Fruit fly (Drosophila melanogaster) whole organism, embryonic: ENCODE data around the gene CG10663.

Experiments used
- CG10209 ChIP-seq: fragments of 200-800 bp; sonication (Bioruptor generic); optimal IDR thresholded peaks from 3 replicates; lab custom pipeline; 2017; ENCODE audit warnings: missing biosample characterization, mild to moderate bottlenecking, missing genetic modification characterization, missing genetic modification reagents
- CG10654 ChIP-seq: fragments of 200-800 bp; sonication (Bioruptor generic); optimal IDR thresholded peaks from 2 replicates; lab custom pipeline; 2016; ENCODE audit warnings: missing biosample characterization, missing genetic modification characterization
- CG11093 ChIP-seq: fragments of 200-800 bp; sonication (Bioruptor generic); IDR thresholded peaks from 3 replicates; pipeline ENCODE4 v1.3.6; 2022; ENCODE audit warnings: missing biosample characterization, missing genetic modification characterization
- CG11560 ChIP-seq: fragments of 200-800 bp; sonication (Bioruptor generic); IDR thresholded peaks from 3 replicates; pipeline ENCODE4 v1.3.6; 2022; ENCODE audit warnings: missing biosample characterization, missing genetic modification characterization
- CG12299 ChIP-seq: fragments of 200-800 bp; sonication (Bioruptor generic); optimal IDR thresholded peaks from 2 replicates; lab custom pipeline; 2018; ENCODE audit warnings: missing biosample characterization, mild to moderate bottlenecking, missing genetic modification characterization
- CG14710 ChIP-seq: fragments of 200-800 bp; sonication (Bioruptor generic); optimal IDR thresholded peaks from 3 replicates; lab custom pipeline; 2019; ENCODE audit warnings: missing biosample characterization, mild to moderate bottlenecking, missing genetic modification characterization, moderate library complexity
- CG1529 ChIP-seq: fragments of 200-800 bp; sonication (Bioruptor generic); optimal IDR thresholded peaks from 3 replicates; lab custom pipeline; 2018; ENCODE audit warnings: missing biosample characterization, missing genetic modification characterization
- CG2875 ChIP-seq: fragments of 200-800 bp; sonication (Bioruptor generic); optimal IDR thresholded peaks from 2 replicates; lab custom pipeline; 2017; ENCODE audit warnings: missing biosample characterization, mild to moderate bottlenecking, missing genetic modification characterization, missing genetic modification reagents
- CG30020 ChIP-seq: fragments of 200-800 bp; optimal IDR thresholded peaks from 2 replicates; lab custom pipeline; 2019; ENCODE audit warnings: missing biosample characterization, mild to moderate bottlenecking, missing genetic modification characterization, moderate library complexity
- CG30403 ChIP-seq: fragments of 200-800 bp; sonication (Bioruptor generic); optimal IDR thresholded peaks from 3 replicates; lab custom pipeline; 2016; ENCODE audit warnings: missing biosample characterization, missing genetic modification characterization
- CG31365 ChIP-seq: fragments of 200-800 bp; sonication (Bioruptor generic); optimal IDR thresholded peaks from 2 replicates; lab custom pipeline; 2018; ENCODE audit warnings: missing biosample characterization, mild to moderate bottlenecking, missing genetic modification characterization
- CG3838 ChIP-seq: fragments of 200-800 bp; sonication (Bioruptor generic); optimal IDR thresholded peaks from 3 replicates; lab custom pipeline; 2016; ENCODE audit warnings: missing biosample characterization, missing genetic modification characterization
- CG3847 ChIP-seq: fragments of 200-800 bp; sonication (Bioruptor generic); IDR thresholded peaks from 2 replicates; pipeline ENCODE4 v1.3.6; 2022; ENCODE audit warnings: missing biosample characterization, missing genetic modification characterization
- CG4360 ChIP-seq: fragments of 200-800 bp; sonication (Bioruptor generic); IDR thresholded peaks from 2 replicates; pipeline ENCODE4 v1.3.6; 2022; ENCODE audit warnings: missing biosample characterization, missing genetic modification characterization
- CG43689 ChIP-seq: fragments of 200-800 bp; sonication (Bioruptor generic); IDR thresholded peaks from 2 replicates; pipeline ENCODE4 v1.3.6; 2022; ENCODE audit warnings: missing biosample characterization, missing genetic modification characterization
- CG7786 ChIP-seq: fragments of 200-800 bp; sonication (Bioruptor generic); optimal IDR thresholded peaks from 2 replicates; lab custom pipeline; 2016; ENCODE audit warnings: missing biosample characterization, missing genetic modification characterization
- CG8944 ChIP-seq: fragments of 200-800 bp; sonication (Bioruptor generic); optimal IDR thresholded peaks from 3 replicates; lab custom pipeline; 2016; ENCODE audit warnings: missing biosample characterization, missing genetic modification characterization
- CG9727 ChIP-seq: fragments of 200-800 bp; sonication (Bioruptor generic); optimal IDR thresholded peaks from 3 replicates; lab custom pipeline; 2017; ENCODE audit warnings: missing biosample characterization, mild to moderate bottlenecking, missing genetic modification characterization
- CG9817 ChIP-seq: fragments of 200-800 bp; sonication (Bioruptor generic); optimal IDR thresholded peaks from 2 replicates; lab custom pipeline; 2018; ENCODE audit warnings: missing biosample characterization, mild to moderate bottlenecking, missing genetic modification characterization, moderate library complexity
- Camta ChIP-seq: fragments of 200-800 bp; sonication (Bioruptor generic); optimal IDR thresholded peaks from 2 replicates; lab custom pipeline; 2016; ENCODE audit warnings: missing biosample characterization, missing genetic modification characterization
- Drgx ChIP-seq: fragments of 200-800 bp; sonication (Bioruptor generic); IDR thresholded peaks from 2 replicates; pipeline ENCODE4 v1.3.6; 2022; ENCODE audit warnings: missing biosample characterization, missing genetic modification characterization
- Eip74EF ChIP-seq, 2 experiments: fragments of 200-800 bp in 1 of 2; fragments of >200 bp in 1 of 2; sonication (Bioruptor generic) in 1 of 2; optimal IDR thresholded peaks; 2 replicates each; lab custom pipeline; 2017 to 2019; ENCODE audit warnings: missing biosample characterization in 2 of 2, missing genetic modification characterization in 2 of 2, mild to moderate bottlenecking in 1 of 2, moderate library complexity in 1 of 2
- Hey ChIP-seq: fragments of 200-800 bp; sonication (Bioruptor generic); optimal IDR thresholded peaks from 3 replicates; lab custom pipeline; 2018; ENCODE audit warnings: missing biosample characterization, mild to moderate bottlenecking, missing genetic modification characterization
- Hr39 ChIP-seq: fragments of >200 bp; optimal IDR thresholded peaks from 2 replicates; lab custom pipeline; 2017
- Lpt ChIP-seq: fragments of >200 bp; optimal IDR thresholded peaks from 2 replicates; lab custom pipeline; 2018; ENCODE audit warnings: missing biosample characterization, missing genetic modification characterization
- Max ChIP-seq: fragments of 200-800 bp; sonication (Bioruptor generic); optimal IDR thresholded peaks from 2 replicates; lab custom pipeline; 2016; ENCODE audit warnings: missing biosample characterization, mild to moderate bottlenecking, missing genetic modification characterization
- Mrtf ChIP-seq: fragments of 200-800 bp; sonication (Bioruptor generic); IDR thresholded peaks from 3 replicates; pipeline ENCODE4 v1.3.6; 2022; ENCODE audit warnings: missing biosample characterization, missing genetic modification characterization
- NK7.1 ChIP-seq: fragments of 200-800 bp; sonication (Bioruptor generic); optimal IDR thresholded peaks from 3 replicates; lab custom pipeline; 2016; ENCODE audit warnings: missing biosample characterization, missing genetic modification characterization
- Nf-YC ChIP-seq: fragments of 200-800 bp; optimal IDR thresholded peaks from 3 replicates; lab custom pipeline; 2019; ENCODE audit warnings: missing biosample characterization, mild to moderate bottlenecking, missing genetic modification characterization, moderate library complexity
- Xbp1 ChIP-seq: fragments of 200-800 bp; sonication (Bioruptor generic); optimal IDR thresholded peaks from 3 replicates; lab custom pipeline; 2016; ENCODE audit warnings: missing biosample characterization, mild to moderate bottlenecking, missing genetic modification characterization
- al ChIP-seq: fragments of 200-800 bp; sonication (Bioruptor generic); IDR thresholded peaks from 2 replicates; pipeline ENCODE4 v1.3.6; 2022; ENCODE audit warnings: missing biosample characterization, missing genetic modification characterization
- ara ChIP-seq: fragments of 200-800 bp; sonication (Bioruptor generic); IDR thresholded peaks from 2 replicates; pipeline ENCODE4 v1.3.6; 2022; ENCODE audit warnings: missing biosample characterization, missing genetic modification characterization
- az2 ChIP-seq: fragments of 200-800 bp; sonication (Bioruptor generic); optimal IDR thresholded peaks from 3 replicates; lab custom pipeline; 2016; ENCODE audit warnings: missing biosample characterization, missing genetic modification characterization
- cg ChIP-seq: fragments of 200-800 bp; sonication (Bioruptor generic); optimal IDR thresholded peaks from 3 replicates; lab custom pipeline; 2019; ENCODE audit warnings: missing biosample characterization, mild to moderate bottlenecking, missing genetic modification characterization, moderate library complexity
- crc ChIP-seq: fragments of 200-800 bp; sonication (Bioruptor generic); optimal IDR thresholded peaks from 2 replicates; lab custom pipeline; 2016; ENCODE audit warnings: missing biosample characterization, missing genetic modification characterization
- croc ChIP-seq: fragments of 200-800 bp; sonication (Bioruptor generic); conservative IDR thresholded peaks from 3 replicates; pipeline ENCODE4 v1.3.6; 2022; ENCODE audit warnings: missing biosample characterization, missing genetic modification characterization
- dmrt11E ChIP-seq: fragments of 200-800 bp; sonication (Bioruptor generic); optimal IDR thresholded peaks from 3 replicates; lab custom pipeline; 2018; ENCODE audit warnings: missing biosample characterization, mild to moderate bottlenecking, missing genetic modification characterization, moderate library complexity
- ewg ChIP-seq: fragments of 200-800 bp; sonication (Bioruptor generic); optimal IDR thresholded peaks from 3 replicates; lab custom pipeline; 2017; ENCODE audit warnings: mild to moderate bottlenecking, missing biosample characterization, missing genetic modification reagents, missing genetic modification characterization
- fu2 ChIP-seq: fragments of 200-800 bp; sonication (Bioruptor generic); optimal IDR thresholded peaks from 2 replicates; lab custom pipeline; 2016; ENCODE audit warnings: missing biosample characterization, missing genetic modification characterization
- gcm2 ChIP-seq: fragments of 200-800 bp; sonication (Bioruptor generic); optimal IDR thresholded peaks from 2 replicates; lab custom pipeline; 2016; ENCODE audit warnings: missing biosample characterization, missing genetic modification characterization
- grn ChIP-seq: fragments of 200-800 bp; sonication (Bioruptor generic); optimal IDR thresholded peaks from 3 replicates; lab custom pipeline; 2017; ENCODE audit warnings: missing biosample characterization, missing genetic modification characterization
- hbn ChIP-seq: fragments of 200-800 bp; sonication (Bioruptor generic); IDR thresholded peaks from 2 replicates; pipeline ENCODE4 v1.3.6; 2022; ENCODE audit warnings: missing biosample characterization, missing genetic modification characterization; ENCODE audit not compliant: partially characterized antibody
- kni ChIP-seq: fragments of 200-800 bp; sonication (Bioruptor generic); optimal IDR thresholded peaks from 3 replicates; lab custom pipeline; 2017; ENCODE audit warnings: mild to moderate bottlenecking, missing biosample characterization, missing genetic modification reagents, missing genetic modification characterization
- maf-S ChIP-seq: fragments of 200-800 bp; sonication (Bioruptor generic); optimal IDR thresholded peaks from 2 replicates; lab custom pipeline; 2016; ENCODE audit warnings: missing biosample characterization, missing genetic modification characterization
- sima ChIP-seq: fragments of 200-800 bp; sonication (Bioruptor generic); optimal IDR thresholded peaks from 2 replicates; lab custom pipeline; 2016; ENCODE audit warnings: missing biosample characterization, missing genetic modification characterization
- sug ChIP-seq: fragments of 200-800 bp; optimal IDR thresholded peaks from 2 replicates; lab custom pipeline; 2019; ENCODE audit warnings: missing biosample characterization, mild to moderate bottlenecking, missing genetic modification characterization, moderate library complexity
- tll ChIP-seq, 2 experiments: fragments of 200-800 bp in 1 of 2; fragments of >200 bp in 1 of 2; sonication (Bioruptor generic) in 1 of 2; optimal IDR thresholded peaks; 2 replicates each; lab custom pipeline; 2017 to 2019; ENCODE audit warnings: missing biosample characterization in 2 of 2, missing genetic modification characterization in 2 of 2, mild to moderate bottlenecking in 1 of 2, moderate library complexity in 1 of 2
- toy ChIP-seq: fragments of 200-800 bp; sonication (Bioruptor generic); IDR thresholded peaks from 2 replicates; pipeline ENCODE4 v1.3.6; 2022; ENCODE audit warnings: missing biosample characterization, missing genetic modification characterization
- ttk ChIP-seq: fragments of 200-800 bp; sonication (Bioruptor generic); IDR thresholded peaks from 2 replicates; pipeline ENCODE4 v2.1.2; 2022; ENCODE audit warnings: missing biosample characterization, missing genetic modification characterization
- wdn ChIP-seq: fragments of 200-800 bp; sonication (Bioruptor generic); IDR thresholded peaks from 2 replicates; pipeline ENCODE4 v1.3.6; 2022; ENCODE audit warnings: missing biosample characterization, missing genetic modification characterization

The CG10663 gene

dm6 chr3L:12456916-12457662 lies 27.7 kb downstream of the CG10663 start (continued):
- no peak for TF ChIP-seq gcm2 (GFP tag; lab: Kevin White, UChicago)
- TF ChIP-seq Xbp1 = peak; percentile 79
- peak; percentile 8 for TF ChIP-seq maf-S (GFP tag; lab: Kevin White, UChicago)
- no peak for TF ChIP-seq sima (GFP tag; lab: Kevin White, UChicago)
- no peak for TF ChIP-seq CG31365 (tag; lab: Kevin White, UChicago)
- TF ChIP-seq CG3838 (GFP tag; lab: Kevin White, UChicago) = peak; percentile 49
- peak; percentile 39 for TF ChIP-seq CG10654
- TF ChIP-seq al (GFP tag; lab: Robert Waterston, UW) = peak; percentile 38; the same call in 1 of the 2 replicates
- no peak for TF ChIP-seq wdn (GFP tag; lab: Robert Waterston, UW)
- no peak for TF ChIP-seq CG11560
- TF ChIP-seq CG1529 (GFP tag; lab: Kevin White, UChicago) = peak; percentile 77
- TF ChIP-seq crc (GFP tag; lab: Kevin White, UChicago) = no peak
- peak in 1 of 2 experiments; percentile 87 for TF ChIP-seq Eip74EF (GFP tag; optimal IDR thresholded peaks at IDR 0.05; lab: Kevin White, UChicago)
- peak; percentile 37 for TF ChIP-seq ttk (GFP tag; lab: Robert Waterston, UW)
- peak; percentile 31 for TF ChIP-seq CG9817 (tag; lab: Kevin White, UChicago)
- no peak for TF ChIP-seq grn (GFP tag; lab: Kevin White, UChicago)
- no peak for TF ChIP-seq fu2 (GFP tag; lab: Kevin White, UChicago)
- peak; percentile 22; the same call in 1 of the 2 replicates for TF ChIP-seq CG3847 (GFP tag; lab: Robert Waterston, UW)
- TF ChIP-seq CG12299 (tag; lab: Kevin White, UChicago) = peak; percentile 21
- peak; percentile 86 for TF ChIP-seq CG30403 (GFP tag; lab: Kevin White, UChicago)
- no peak for TF ChIP-seq CG7786 (GFP tag; lab: Kevin White, UChicago)
- TF ChIP-seq Drgx (GFP tag; lab: Robert Waterston, UW) = no peak
- peak; percentile 93 for TF ChIP-seq CG9727 (GFP tag; lab: Kevin White, UChicago)
- no peak; the same call in 2 of the 3 replicates for TF ChIP-seq Mrtf (GFP tag; lab: Robert Waterston, UW)
- peak; percentile 40 for TF ChIP-seq Nf-YC (tag; lab: Kevin White, UChicago)
- peak; percentile 65 for TF ChIP-seq CG30020 (tag; lab: Kevin White, UChicago)
- peak; percentile 85 for TF ChIP-seq CG10209 (GFP tag; lab: Kevin White, UChicago)
- TF ChIP-seq CG2875 = peak; percentile 70
- TF ChIP-seq ara = peak; percentile 59; the same call in 1 of the 2 replicates
- TF ChIP-seq ewg (GFP tag; lab: Kevin White, UChicago) = peak; percentile 64
- peak; percentile 12 for TF ChIP-seq kni (GFP tag; lab: Kevin White, UChicago)
- peak; percentile 14 for TF ChIP-seq CG8944 (GFP tag; lab: Kevin White, UChicago)
- peak; percentile 69 for TF ChIP-seq Camta (GFP tag; lab: Kevin White, UChicago)
- TF ChIP-seq Hey (tag; lab: Kevin White, UChicago) = no peak
- TF ChIP-seq CG14710 (tag; lab: Kevin White, UChicago) = peak; percentile 96
- peak in 1 of 2 experiments; percentile 8 for TF ChIP-seq tll (GFP tag; optimal IDR thresholded peaks at IDR 0.05; lab: Kevin White, UChicago)
- 0 out of 2 replicates have a peak, but pooled peaks have one; percentile 6 for TF ChIP-seq CG4360 (GFP tag; lab: Robert Waterston, UW)
- TF ChIP-seq cg (GFP tag; lab: Kevin White, UChicago) = no peak
- no peak for TF ChIP-seq sug (tag; lab: Kevin White, UChicago)
- peak; percentile 7 for TF ChIP-seq NK7.1 (GFP tag; lab: Kevin White, UChicago)
- TF ChIP-seq az2 = peak; percentile 81
- peak; percentile 48; the same call in 1 of the 3 replicates for TF ChIP-seq CG11093 (GFP tag; lab: Robert Waterston, UW)
- TF ChIP-seq Hr39 (lab: Kevin White, UChicago) = no peak
- peak; percentile 73 for TF ChIP-seq croc (GFP tag; lab: Robert Waterston, UW)
- TF ChIP-seq hbn = no peak
- TF ChIP-seq dmrt11E (tag; lab: Kevin White, UChicago) = peak; percentile 97
- TF ChIP-seq Lpt (GFP tag; lab: Kevin White, UChicago) = no peak
- no peak for TF ChIP-seq toy (GFP tag; lab: Robert Waterston, UW)
- TF ChIP-seq CG43689 = no peak
- peak; percentile 70 for TF ChIP-seq Max
